Fruit fly (Drosophila melanogaster) whole organism, embryonic: Measurements from ENCODE around the gene CG31637.

ENCODE experiments used
- Atf-2 ChIP-seq: fragments of 200-800 bp; sonication (Bioruptor generic); optimal IDR thresholded peaks from 2 replicates; lab custom pipeline; 2016; ENCODE audit warnings: missing biosample characterization, missing genetic modification characterization
- Bgb ChIP-seq: fragments of 200-800 bp; sonication (Bioruptor generic); IDR thresholded peaks from 2 replicates; pipeline ENCODE4 v1.3.6; 2022; ENCODE audit warnings: missing biosample characterization, missing genetic modification characterization; ENCODE audit not compliant: partially characterized antibody
- CG10209 ChIP-seq: fragments of 200-800 bp; sonication (Bioruptor generic); optimal IDR thresholded peaks from 3 replicates; lab custom pipeline; 2017; ENCODE audit warnings: missing biosample characterization, mild to moderate bottlenecking, missing genetic modification characterization, missing genetic modification reagents
- CG12769 ChIP-seq: fragments of 200-800 bp; sonication (Bioruptor generic); optimal IDR thresholded peaks from 2 replicates; lab custom pipeline; 2019; ENCODE audit warnings: missing biosample characterization, mild to moderate bottlenecking, missing genetic modification characterization, moderate library complexity
- CG13894 ChIP-seq: fragments of 200-800 bp; sonication (Bioruptor generic); optimal IDR thresholded peaks from 3 replicates; lab custom pipeline; 2018; ENCODE audit warnings: missing biosample characterization, mild to moderate bottlenecking, missing genetic modification characterization, moderate library complexity
- CG1832 ChIP-seq: fragments of 200-800 bp; sonication (Bioruptor generic); optimal IDR thresholded peaks from 2 replicates; lab custom pipeline; 2017; ENCODE audit warnings: missing biosample characterization, mild to moderate bottlenecking, missing genetic modification characterization, inconsistent platforms
- CG31365 ChIP-seq: fragments of 200-800 bp; sonication (Bioruptor generic); optimal IDR thresholded peaks from 2 replicates; lab custom pipeline; 2018; ENCODE audit warnings: missing biosample characterization, mild to moderate bottlenecking, missing genetic modification characterization
- CG32532 ChIP-seq: fragments of 200-800 bp; sonication (Bioruptor generic); IDR thresholded peaks from 2 replicates; pipeline ENCODE4 v1.3.6; 2022; ENCODE audit warnings: missing biosample characterization, missing genetic modification characterization
- CG3995 ChIP-seq: fragments of 200-800 bp; sonication (Bioruptor generic); optimal IDR thresholded peaks from 3 replicates; lab custom pipeline; 2016; ENCODE audit warnings: missing biosample characterization, missing genetic modification characterization
- CG5180 ChIP-seq: fragments of 200-800 bp; sonication (Bioruptor generic); optimal IDR thresholded peaks from 3 replicates; lab custom pipeline; 2017; ENCODE audit warnings: missing biosample characterization, missing genetic modification characterization, mild to moderate bottlenecking, moderate library complexity, missing genetic modification reagents
- CG5953 ChIP-seq: fragments of 200-800 bp; sonication (Bioruptor generic); IDR thresholded peaks from 2 replicates; pipeline ENCODE4 v1.3.6; 2022; ENCODE audit warnings: missing biosample characterization, missing genetic modification characterization
- CG6683 ChIP-seq: fragments of 200-800 bp; sonication (Bioruptor generic); optimal IDR thresholded peaks from 2 replicates; lab custom pipeline; 2017; ENCODE audit warnings: missing biosample characterization, mild to moderate bottlenecking, missing genetic modification characterization, missing genetic modification reagents
- CG6689 ChIP-seq: fragments of 200-800 bp; sonication (Bioruptor generic); IDR thresholded peaks from 2 replicates; pipeline ENCODE4 v1.3.6; 2022; ENCODE audit warnings: missing biosample characterization, missing genetic modification characterization
- CG7271 ChIP-seq: fragments of 200-800 bp; sonication (Bioruptor generic); optimal IDR thresholded peaks from 2 replicates; lab custom pipeline; 2018; ENCODE audit warnings: missing biosample characterization, mild to moderate bottlenecking, missing genetic modification characterization, moderate library complexity
- CG8281 ChIP-seq: fragments of 200-800 bp; sonication (Bioruptor generic); optimal IDR thresholded peaks from 2 replicates; lab custom pipeline; 2018; ENCODE audit warnings: missing biosample characterization, mild to moderate bottlenecking, missing genetic modification characterization, moderate library complexity
- CG8765 ChIP-seq: fragments of 200-800 bp; sonication (Bioruptor generic); IDR thresholded peaks from 2 replicates; pipeline ENCODE4 v1.3.6; 2022; ENCODE audit warnings: missing biosample characterization, missing genetic modification characterization
- CHES-1-like ChIP-seq: fragments of 200-800 bp; sonication (Bioruptor generic); optimal IDR thresholded peaks from 2 replicates; lab custom pipeline; 2016; ENCODE audit warnings: missing biosample characterization, missing genetic modification characterization
- E2f2 ChIP-seq: fragments of 200-800 bp; sonication (Bioruptor generic); IDR thresholded peaks from 2 replicates; pipeline ENCODE4 v1.3.6; 2022; ENCODE audit warnings: missing biosample characterization, missing genetic modification characterization
- HLHmδ ChIP-seq: fragments of 200-800 bp; sonication (Bioruptor generic); optimal IDR thresholded peaks from 2 replicates; lab custom pipeline; 2018; ENCODE audit warnings: missing biosample characterization, mild to moderate bottlenecking, missing genetic modification characterization, moderate library complexity
- Hand ChIP-seq: fragments of 200-800 bp; sonication (Bioruptor generic); optimal IDR thresholded peaks from 2 replicates; lab custom pipeline; 2017; ENCODE audit warnings: mild to moderate bottlenecking, missing biosample characterization, missing genetic modification reagents, missing genetic modification characterization
- Med ChIP-seq: fragments of 200-800 bp; sonication (Bioruptor generic); peaks from one replicate; lab custom pipeline; 2016; ENCODE audit warnings: missing biosample characterization, missing genetic modification characterization, mild to moderate bottlenecking, inconsistent platforms, moderate library complexity
- Optix ChIP-seq: fragments of 200-800 bp; sonication (Bioruptor generic); IDR thresholded peaks from 3 replicates; pipeline ENCODE4 v1.3.6; 2022; ENCODE audit warnings: missing biosample characterization, missing genetic modification characterization
- Poxn ChIP-seq: fragments of 200-800 bp; sonication (Bioruptor generic); IDR thresholded peaks from 2 replicates; pipeline ENCODE4 v1.3.6; 2022; ENCODE audit warnings: missing biosample characterization, missing genetic modification characterization
- Sry-β ChIP-seq: fragments of 200-800 bp; sonication (Bioruptor generic); optimal IDR thresholded peaks from 2 replicates; lab custom pipeline; 2018; ENCODE audit warnings: missing biosample characterization, mild to moderate bottlenecking, missing genetic modification characterization, moderate library complexity
- Tbp ChIP-seq: fragments of >200 bp; optimal IDR thresholded peaks from 2 replicates; lab custom pipeline; 2018; ENCODE audit warnings: missing biosample characterization, missing genetic modification characterization
- amos ChIP-seq: fragments of 200-800 bp; sonication (Bioruptor generic); IDR thresholded peaks from 2 replicates; pipeline ENCODE4 v1.3.6; 2022; ENCODE audit warnings: missing biosample characterization, missing genetic modification characterization; ENCODE audit not compliant: partially characterized antibody
- btn ChIP-seq: fragments of 200-800 bp; sonication (Bioruptor generic); optimal IDR thresholded peaks from 2 replicates; lab custom pipeline; 2016; ENCODE audit warnings: missing biosample characterization, missing genetic modification characterization
- cato ChIP-seq: fragments of 200-800 bp; sonication (Bioruptor generic); optimal IDR thresholded peaks from 2 replicates; lab custom pipeline; 2016; ENCODE audit warnings: missing biosample characterization, missing genetic modification characterization, borderline replicate concordance
- dan ChIP-seq: fragments of 200-800 bp; sonication (Bioruptor generic); IDR thresholded peaks from 2 replicates; pipeline ENCODE4 v1.3.6; 2022; ENCODE audit warnings: missing biosample characterization, missing genetic modification characterization
- dysf ChIP-seq: fragments of 200-800 bp; sonication (Bioruptor generic); IDR thresholded peaks from 3 replicates; pipeline ENCODE4 v1.3.6; 2022; ENCODE audit warnings: missing biosample characterization, missing genetic modification characterization
- fd3F ChIP-seq: fragments of 200-800 bp; sonication (Bioruptor generic); optimal IDR thresholded peaks from 2 replicates; lab custom pipeline; 2018; ENCODE audit warnings: missing biosample characterization, mild to moderate bottlenecking, missing genetic modification characterization, moderate library complexity
- fu2 ChIP-seq: fragments of 200-800 bp; sonication (Bioruptor generic); optimal IDR thresholded peaks from 2 replicates; lab custom pipeline; 2016; ENCODE audit warnings: missing biosample characterization, missing genetic modification characterization
- gce ChIP-seq: fragments of 200-800 bp; sonication (Bioruptor generic); IDR thresholded peaks from 3 replicates; pipeline ENCODE4 v1.3.6; 2022; ENCODE audit warnings: missing biosample characterization, missing genetic modification characterization
- grau ChIP-seq: fragments of 200-800 bp; optimal IDR thresholded peaks from 3 replicates; lab custom pipeline; 2019; ENCODE audit warnings: missing biosample characterization, mild to moderate bottlenecking, missing genetic modification characterization, moderate library complexity
- her ChIP-seq: fragments of 200-800 bp; sonication (Bioruptor generic); optimal IDR thresholded peaks from 2 replicates; lab custom pipeline; 2016; ENCODE audit warnings: missing biosample characterization, missing genetic modification characterization
- hkb ChIP-seq, 2 experiments: fragments of 200-800 bp in 1 of 2; fragments of >200 bp in 1 of 2; sonication (Bioruptor generic) in 1 of 2; IDR thresholded peaks in 1 of 2; optimal IDR thresholded peaks in 1 of 2; 2 replicates each; pipeline versions ENCODE4 v1.3.6 to Lab custom; 2017 to 2022; ENCODE audit warnings: missing biosample characterization in 1 of 2, missing genetic modification characterization in 1 of 2
- jing ChIP-seq: fragments of 200-800 bp; sonication (Bioruptor generic); optimal IDR thresholded peaks from 2 replicates; lab custom pipeline; 2018; ENCODE audit warnings: missing biosample characterization, mild to moderate bottlenecking, missing genetic modification characterization
- lmd ChIP-seq: fragments of 200-800 bp; sonication (Bioruptor generic); IDR thresholded peaks from 2 replicates; pipeline ENCODE4 v1.3.6; 2022; ENCODE audit warnings: missing biosample characterization, missing genetic modification characterization
- pho ChIP-seq: fragments of 200-800 bp; sonication (Bioruptor generic); optimal IDR thresholded peaks from 2 replicates; lab custom pipeline; 2016; ENCODE audit warnings: missing biosample characterization, missing genetic modification characterization
- psq ChIP-seq: fragments of 200-800 bp; sonication (Bioruptor generic); optimal IDR thresholded peaks from 2 replicates; lab custom pipeline; 2017; ENCODE audit warnings: missing biosample characterization, missing genetic modification characterization
- sc ChIP-seq, 3 experiments: fragments of >200 bp in 2 of 3; fragments of 200-800 bp in 1 of 3; sonication (Bioruptor generic) in 1 of 3; optimal IDR thresholded peaks; 2 replicates in 2 of 3; 3 replicates in 1 of 3; lab custom pipeline; 2017; ENCODE audit warnings: mild to moderate bottlenecking in 1 of 3, missing biosample characterization in 1 of 3, missing genetic modification characterization in 1 of 3, missing genetic modification reagents in 1 of 3
- schlank ChIP-seq: fragments of 200-800 bp; sonication (Bioruptor generic); optimal IDR thresholded peaks from 2 replicates; lab custom pipeline; 2018; ENCODE audit warnings: missing biosample characterization, mild to moderate bottlenecking, missing genetic modification characterization
- sens-2 ChIP-seq: fragments of 200-800 bp; sonication (Bioruptor generic); IDR thresholded peaks from 2 replicates; pipeline ENCODE4 v1.3.6; 2022; ENCODE audit warnings: missing biosample characterization, missing genetic modification characterization
- sna ChIP-seq: fragments of 200-800 bp; sonication (Bioruptor generic); IDR thresholded peaks from 2 replicates; pipeline ENCODE4 v1.3.6; 2022; ENCODE audit warnings: missing biosample characterization, missing genetic modification characterization; ENCODE audit not compliant: partially characterized antibody
- so ChIP-seq: fragments of 200-800 bp; sonication (Bioruptor generic); IDR thresholded peaks from 3 replicates; pipeline ENCODE4 v1.3.6; 2022; ENCODE audit warnings: missing biosample characterization, missing genetic modification characterization
- ttk ChIP-seq: fragments of 200-800 bp; sonication (Bioruptor generic); IDR thresholded peaks from 2 replicates; pipeline ENCODE4 v2.1.2; 2022; ENCODE audit warnings: missing biosample characterization, missing genetic modification characterization
- wdn ChIP-seq: fragments of 200-800 bp; sonication (Bioruptor generic); IDR thresholded peaks from 2 replicates; pipeline ENCODE4 v1.3.6; 2022; ENCODE audit warnings: missing biosample characterization, missing genetic modification characterization

The CG31637 gene

DNA sequence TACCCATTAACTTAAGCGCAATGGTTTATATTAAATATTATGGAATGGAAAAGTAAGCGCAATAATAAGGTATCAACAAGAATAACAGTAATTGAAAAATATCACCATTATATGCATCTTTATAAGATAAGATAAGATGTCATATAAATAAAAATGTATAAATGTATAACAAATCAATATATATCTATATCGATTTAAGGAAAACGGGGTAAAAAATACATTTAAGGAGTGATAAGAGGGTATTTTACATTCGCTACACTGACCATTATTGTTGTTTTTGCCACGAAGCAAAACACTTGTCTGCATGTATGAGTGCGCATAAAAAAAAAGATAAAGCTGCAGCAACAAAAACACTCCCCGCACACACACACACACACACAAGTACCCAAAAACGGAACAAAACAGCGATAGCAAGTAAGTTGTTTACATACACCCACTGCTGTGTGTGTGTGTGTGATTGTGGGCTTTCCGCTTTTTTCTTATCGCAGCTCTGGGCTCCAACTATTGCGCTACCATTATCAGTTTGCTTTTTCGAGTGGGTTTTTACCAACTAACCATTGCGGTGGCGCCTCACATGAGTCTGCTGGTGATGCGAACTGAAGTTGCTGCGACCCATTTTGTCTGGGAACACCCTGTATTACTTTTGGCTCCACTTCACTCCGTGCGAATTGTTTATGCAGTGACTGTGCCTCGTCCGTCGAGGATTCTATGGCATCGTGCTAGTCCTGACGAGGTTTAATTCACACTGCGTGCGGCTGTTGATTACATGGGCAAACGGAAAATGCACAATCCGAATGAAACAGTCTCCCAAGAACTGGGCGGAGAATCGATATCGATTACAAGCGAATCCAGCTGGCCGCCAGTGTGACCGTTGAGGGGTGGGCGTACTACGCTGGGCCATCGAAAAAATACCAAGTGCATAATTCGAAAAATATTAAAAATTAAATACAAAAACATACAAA is 25.1 kb upstream of the CG31637 start, which contains the start of gene mmy (continued):
- TF ChIP-seq hkb (optimal IDR thresholded peaks at IDR 0.05; lab: Kevin White, UChicago): no peak
- TF ChIP-seq hkb (GFP tag; IDR thresholded peaks at IDR 0.05; lab: Robert Waterston, UW): peak; percentile 63
- TF ChIP-seq sens-2 (GFP tag; lab: Robert Waterston, UW): 0 out of 2 replicates have a peak, but pooled peaks have one; percentile 14
- no peak for TF ChIP-seq fd3F (GFP tag; lab: Kevin White, UChicago)
- no peak for TF ChIP-seq dan (GFP tag; lab: Robert Waterston, UW)
- TF ChIP-seq her (GFP tag; lab: Kevin White, UChicago): peak; percentile 37
- peak; percentile 0 for TF ChIP-seq schlank (tag; lab: Kevin White, UChicago)
- peak; percentile 47 for TF ChIP-seq CG32532 (GFP tag; lab: Robert Waterston, UW)
- no peak for TF ChIP-seq CG5180
- peak; percentile 31 for TF ChIP-seq pho
- peak; percentile 5 for TF ChIP-seq fu2
- TF ChIP-seq CG6689: peak; percentile 48; the same call in 1 of the 2 replicates
- peak; percentile 45; the same call in 1 of the 2 replicates for TF ChIP-seq E2f2 (GFP tag; lab: Robert Waterston, UW)
- TF ChIP-seq so (GFP tag; lab: Robert Waterston, UW): peak; percentile 50; the same call in 2 of the 3 replicates
- TF ChIP-seq CG10209: peak; percentile 31
- peak; percentile 70 for TF ChIP-seq dysf (GFP tag; lab: Robert Waterston, UW)
- no peak; the same call in 1 of the 2 replicates for TF ChIP-seq CG8765 (GFP tag; lab: Robert Waterston, UW)
- TF ChIP-seq btn (GFP tag; lab: Kevin White, UChicago): peak; percentile 41
- TF ChIP-seq cato (GFP tag; lab: Kevin White, UChicago): no peak
- TF ChIP-seq psq: no peak
- peak; percentile 43 for TF ChIP-seq CG13894 (tag; lab: Kevin White, UChicago)
- no peak for TF ChIP-seq ttk (GFP tag; lab: Robert Waterston, UW)
- TF ChIP-seq lmd: peak; percentile 49
- TF ChIP-seq CG3995 (GFP tag; lab: Kevin White, UChicago): no peak
- no peak for TF ChIP-seq CG1832 (GFP tag; lab: Kevin White, UChicago)
- TF ChIP-seq sna (GFP tag; lab: Robert Waterston, UW): peak; percentile 52; the same call in 1 of the 2 replicates
- peak; percentile 30; the same call in 1 of the 2 replicates for TF ChIP-seq amos (GFP tag; lab: Robert Waterston, UW)
- no peak for TF ChIP-seq Tbp
- no peak for TF ChIP-seq gce (GFP tag; lab: Robert Waterston, UW)
- TF ChIP-seq Optix (GFP tag; lab: Robert Waterston, UW): no peak
- TF ChIP-seq CG6683 (GFP tag; lab: Kevin White, UChicago): no peak
- TF ChIP-seq HLHmδ: peak; percentile 72
- peak; percentile 79 for TF ChIP-seq CHES-1-like (GFP tag; lab: Kevin White, UChicago)
- peak; percentile 32 for TF ChIP-seq CG7271 (tag; lab: Kevin White, UChicago)
- peak; percentile 92 for TF ChIP-seq Med (GFP tag; lab: Kevin White, UChicago)
- TF ChIP-seq Hand (GFP tag; lab: Kevin White, UChicago): peak; percentile 56
- peak; percentile 38 for TF ChIP-seq Sry-β (GFP tag; lab: Kevin White, UChicago)
- no peak for TF ChIP-seq CG31365 (tag; lab: Kevin White, UChicago)
- TF ChIP-seq grau (tag; lab: Kevin White, UChicago): peak; percentile 73
- no peak for TF ChIP-seq Atf-2 (GFP tag; lab: Kevin White, UChicago)
- no peak for TF ChIP-seq sc (optimal IDR thresholded peaks at IDR 0.05; lab: Kevin White, UChicago)
- no peak for TF ChIP-seq sc (GFP tag; optimal IDR thresholded peaks at IDR 0.05; lab: Kevin White, UChicago)
- peak; percentile 60 for TF ChIP-seq CG12769 (tag; lab: Kevin White, UChicago)
- TF ChIP-seq CG8281: no peak
- no peak for TF ChIP-seq jing (GFP tag; lab: Kevin White, UChicago)
- no peak for TF ChIP-seq CG5953 (GFP tag; lab: Robert Waterston, UW)
- TF ChIP-seq wdn (GFP tag; lab: Robert Waterston, UW): no peak; the same call in 1 of the 2 replicates
- TF ChIP-seq Poxn (GFP tag; lab: Robert Waterston, UW): no peak
- TF ChIP-seq Bgb (GFP tag; lab: Robert Waterston, UW): peak; percentile 56
